Fruit fly (Drosophila melanogaster): ENCODE data around the gene VAChT.

VAChT gene

DNA sequence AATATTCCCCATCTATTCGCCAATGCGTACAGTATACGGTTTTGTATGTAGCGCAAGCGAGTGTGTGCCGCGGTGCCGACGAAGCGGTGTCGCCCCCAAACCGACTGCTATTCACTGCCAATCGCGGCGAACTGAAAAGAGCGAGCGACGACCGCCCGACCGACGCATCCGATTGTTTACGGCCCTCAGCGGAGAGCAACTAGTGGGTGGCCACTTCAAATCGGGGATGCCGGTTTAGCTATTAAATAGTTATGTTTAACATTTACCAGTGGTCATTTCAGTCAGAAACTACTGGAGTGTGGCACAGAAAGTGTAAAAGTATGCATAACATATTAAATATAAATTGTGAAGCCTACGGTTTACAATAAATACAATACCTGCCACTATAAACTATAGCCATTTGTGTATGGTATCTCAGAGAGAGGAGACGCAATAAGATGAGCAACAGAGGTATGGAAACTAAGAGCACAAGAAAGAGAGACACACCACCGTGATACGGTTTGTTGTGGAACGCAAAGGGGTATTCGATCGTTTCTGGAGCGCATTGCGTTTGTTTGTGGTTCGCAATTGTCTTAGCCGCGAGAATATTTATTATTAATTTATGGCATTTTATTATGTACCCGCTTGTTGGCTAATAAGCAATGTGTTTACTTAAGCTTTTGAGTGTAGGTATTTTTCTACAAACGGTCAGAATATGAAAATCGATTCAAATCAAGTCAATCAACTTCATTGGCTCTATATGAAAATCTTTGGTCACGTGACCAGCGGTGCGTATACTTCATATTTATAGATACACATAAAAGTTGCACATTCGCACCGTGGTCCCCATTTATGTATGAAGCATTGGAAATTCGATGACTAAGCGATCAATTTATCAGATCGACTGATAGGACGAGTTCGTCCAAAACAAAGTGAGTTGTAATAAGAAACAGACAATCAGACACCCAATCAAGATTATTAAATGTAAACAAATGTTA lies 35.0 kb downstream of the VAChT start (continued):
- TF ChIP-seq crp (GFP tag; optimal IDR thresholded peaks at IDR 0.05) (no peak), ab (GFP tag; optimal IDR thresholded peaks at IDR 0.05) (no peak), Gug (GFP tag; IDR thresholded peaks at IDR 0.05) (no peak), CG2712 (tag; optimal IDR thresholded peaks at IDR 0.05) (no peak), CG7372 (GFP tag; IDR thresholded peaks at IDR 0.05) (peak; percentile 89), HLH3B (GFP tag; IDR thresholded peaks at IDR 0.05) (no peak), Antp (GFP tag; optimal IDR thresholded peaks at IDR 0.05) (no peak), br (optimal IDR thresholded peaks at IDR 0.05) (no peak), tgo (GFP tag; IDR thresholded peaks at IDR 0.05) (no peak), CG12744 (GFP tag; optimal IDR thresholded peaks at IDR 0.05) (no peak), h (optimal IDR thresholded peaks at IDR 0.05) (no peak), CG14014 (GFP tag; IDR thresholded peaks at IDR 0.05) (no peak; the same call in 1 of the 2 replicates), CG34376 (GFP tag; optimal IDR thresholded peaks at IDR 0.05) (no peak), CG8290 (GFP tag; optimal IDR thresholded peaks at IDR 0.05) (no peak), CG8290 (tag; optimal IDR thresholded peaks at IDR 0.05) (peak in 1 of 2 experiments; percentile 71), sim (GFP tag; IDR thresholded peaks at IDR 0.05) (no peak), Dip3 (GFP tag; optimal IDR thresholded peaks at IDR 0.05) (no peak), croc (GFP tag; conservative IDR thresholded peaks at IDR 0.05) (no peak), vnd (GFP tag; IDR thresholded peaks at IDR 0.05; ENCODE audit: partially characterized antibody) (no peak), ken (GFP tag; IDR thresholded peaks at IDR 0.05) (no peak), fru (optimal IDR thresholded peaks at IDR 0.05) (no peak), CG4617 (GFP tag; optimal IDR thresholded peaks at IDR 0.05; ENCODE audit: borderline replicate concordance) (no peak), org-1 (GFP tag; optimal IDR thresholded peaks at IDR 0.05) (peak; percentile 5), CG13894 (tag; optimal IDR thresholded peaks at IDR 0.05) (no peak), CG31388 (GFP tag; optimal IDR thresholded peaks at IDR 0.05) (no peak), CG4282 (GFP tag; optimal IDR thresholded peaks at IDR 0.05) (no peak), chm (GFP tag; IDR thresholded peaks at IDR 0.05) (no peak; the same call in 1 of the 2 replicates), jigr1 (GFP tag; IDR thresholded peaks at IDR 0.05) (no peak), Hand (GFP tag; optimal IDR thresholded peaks at IDR 0.05) (no peak), gce (GFP tag; IDR thresholded peaks at IDR 0.05) (no peak), CG11456 (GFP tag; IDR thresholded peaks at IDR 0.05) (peak; percentile 41; the same call in 1 of the 3 replicates), seq (GFP tag; IDR thresholded peaks at IDR 0.05) (0 out of 2 replicates have a peak, but pooled peaks have one; percentile 19), CG18011 (GFP tag; optimal IDR thresholded peaks at IDR 0.05) (no peak), CG10147 (GFP tag; optimal IDR thresholded peaks at IDR 0.05) (peak; percentile 33), NC2β (GFP tag; optimal IDR thresholded peaks at IDR 0.05) (no peak), so (GFP tag; IDR thresholded peaks at IDR 0.05) (0 out of 3 replicates have a peak, but pooled peaks have one; percentile 37), Camta (GFP tag; optimal IDR thresholded peaks at IDR 0.05) (no peak), Atf-2 (GFP tag; optimal IDR thresholded peaks at IDR 0.05) (no peak), CG34422 (GFP tag; IDR thresholded peaks at IDR 0.05) (peak; percentile 50; the same call in 1 of the 3 replicates), CG1602 (GFP tag; optimal IDR thresholded peaks at IDR 0.05) (no peak), ttk (GFP tag; IDR thresholded peaks at IDR 0.05) (no peak), CG10431 (GFP tag; optimal IDR thresholded peaks at IDR 0.05) (no peak), CG11093 (GFP tag; IDR thresholded peaks at IDR 0.05) (no peak), CG12942 (GFP tag; optimal IDR thresholded peaks at IDR 0.05) (no peak), al (GFP tag; IDR thresholded peaks at IDR 0.05) (no peak), chinmo (GFP tag; IDR thresholded peaks at IDR 0.05; ENCODE audit: partially characterized antibody) (peak; percentile 62; the same call in 2 of the 4 replicates), Dad (GFP tag; optimal IDR thresholded peaks at IDR 0.05) (no peak), BtbVII (GFP tag; optimal IDR thresholded peaks at IDR 0.05) (peak; percentile 0), CG31224 (GFP tag; IDR thresholded peaks at IDR 0.05) (no peak), sc (optimal IDR thresholded peaks at IDR 0.05) (no peak), sc (GFP tag; optimal IDR thresholded peaks at IDR 0.05) (no peak)

All from whole organism, embryonic.